Worm (Caenorhabditis elegans) whole organism, young adult: ENCODE results near the gene wrt-8.

Experiments used
- B0336.3 ChIP-seq: fragments of 200-800 bp; sonication (Bioruptor generic); IDR thresholded peaks from 2 replicates; pipeline ENCODE4 v1.3.6; 2022; ENCODE audit warnings: missing genetic modification characterization, missing compliant biosample characterization
- C17E4.6 ChIP-seq: fragments of 200-800 bp; sonication (Bioruptor generic); IDR thresholded peaks from 2 replicates; pipeline ENCODE4 v1.3.6; 2022; ENCODE audit warnings: missing genetic modification reagents, missing genetic modification characterization, missing compliant biosample characterization
- D2030.7 ChIP-seq: fragments of 200-800 bp; sonication (Bioruptor generic); IDR thresholded peaks from 2 replicates; pipeline ENCODE4 v1.3.6; 2022; ENCODE audit warnings: missing genetic modification reagents, missing genetic modification characterization, missing compliant biosample characterization
- F49E8.2 ChIP-seq: sonication (generic microtip); optimal IDR thresholded peaks from 3 replicates; lab custom pipeline; 2017; ENCODE audit warnings: missing genetic modification characterization, mild to moderate bottlenecking, missing compliant biosample characterization, antibody characterized with exemption, moderate library complexity; ENCODE audit not compliant: insufficient read depth
- ceh-58 ChIP-seq: fragments of 200-800 bp; sonication (Bioruptor generic); IDR thresholded peaks from 2 replicates; pipeline ENCODE4 v1.3.6; 2022; ENCODE audit warnings: missing genetic modification characterization, missing compliant biosample characterization
- hmg-1.2 ChIP-seq: fragments of 200-800 bp; sonication (Bioruptor generic); IDR thresholded peaks from 2 replicates; pipeline ENCODE4 v1.3.6; 2022; ENCODE audit warnings: missing genetic modification reagents, missing genetic modification characterization, missing compliant biosample characterization
- nhr-90 ChIP-seq: sonication (generic microtip); optimal IDR thresholded peaks from 2 replicates; lab custom pipeline; 2016; ENCODE audit warnings: missing genotype, mild to moderate bottlenecking, missing genetic modification characterization, missing compliant biosample characterization
- rcor-1 ChIP-seq: fragments of 200-800 bp; sonication (Bioruptor generic); IDR thresholded peaks from 2 replicates; pipeline ENCODE4 v1.3.6; 2022; ENCODE audit warnings: missing genetic modification reagents, missing genetic modification characterization, missing compliant biosample characterization
- sea-2 ChIP-seq: fragments of 200-800 bp; sonication (Bioruptor generic); IDR thresholded peaks from 2 replicates; pipeline ENCODE4 v1.3.6; 2022; ENCODE audit warnings: missing genetic modification characterization, missing compliant biosample characterization
- snpc-3.4 ChIP-seq: sonication (generic microtip); optimal IDR thresholded peaks from 2 replicates; lab custom pipeline; 2017; ENCODE audit warnings: missing genetic modification characterization, mild to moderate bottlenecking, missing compliant biosample characterization, antibody characterized with exemption, moderate library complexity, missing genotype, missing genetic modification reagents
- ztf-28 ChIP-seq: fragments of 200-800 bp; sonication (Bioruptor generic); IDR thresholded peaks from 2 replicates; pipeline ENCODE4 v1.3.6; 2022; ENCODE audit warnings: missing genetic modification reagents, missing genetic modification characterization, missing compliant biosample characterization

DNA sequence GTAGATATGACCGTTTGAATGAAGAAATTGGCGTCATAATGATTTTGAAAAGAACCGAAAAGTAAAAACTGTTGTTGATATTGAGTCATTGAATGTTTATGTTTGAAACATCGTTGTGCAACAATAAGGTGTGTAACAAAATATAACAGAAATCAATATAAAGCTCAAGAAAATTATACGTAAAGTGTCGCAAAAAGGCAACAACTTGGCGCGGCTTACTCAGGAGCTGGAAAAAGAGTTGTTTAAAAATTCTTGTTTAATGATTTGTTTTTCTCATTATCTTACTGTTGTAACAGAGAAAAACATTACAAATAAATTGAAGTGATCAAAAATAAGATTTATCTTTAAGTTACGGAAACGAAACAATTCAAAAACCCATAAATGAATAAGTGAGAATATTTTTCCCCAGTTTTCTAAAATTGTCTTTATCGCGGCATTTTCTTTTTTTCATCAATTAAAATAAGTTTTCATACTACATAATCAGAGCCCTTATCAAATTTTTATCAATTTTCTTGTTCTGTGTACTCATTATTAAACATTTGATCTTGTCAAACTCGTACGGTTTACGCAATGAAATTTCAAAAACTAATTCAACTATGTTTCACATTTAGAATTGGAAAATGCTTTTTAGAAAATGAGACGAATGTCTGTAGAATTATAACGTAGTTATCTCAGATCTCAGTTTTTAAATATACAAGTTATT lies 16.5 kb downstream of the wrt-8 start, which contains the start of gene ZK1037.6:
- no peak for TF ChIP-seq F49E8.2
- TF ChIP-seq C17E4.6, result no peak
- TF ChIP-seq B0336.3 (GFP tag; lab: Robert Waterston, UW), result no peak
- TF ChIP-seq rcor-1, result no peak
- no peak for TF ChIP-seq hmg-1.2 (GFP tag; lab: Robert Waterston, UW)
- no peak for TF ChIP-seq ztf-28 (GFP tag; lab: Robert Waterston, UW)
- TF ChIP-seq snpc-3.4, result no peak
- TF ChIP-seq D2030.7 (GFP tag; lab: Robert Waterston, UW), result no peak
- no peak for TF ChIP-seq nhr-90 (tag; lab: Kevin White, UChicago)
- no peak for TF ChIP-seq sea-2 (GFP tag; lab: Robert Waterston, UW)
- no peak for TF ChIP-seq ceh-58 (GFP tag; lab: Robert Waterston, UW)
